Worm (Caenorhabditis elegans) whole organism, L4 larva: ENCODE results near the gene Y45G5AM.4.

Experiments used
- F44E2.7 ChIP-seq: fragments of 200-800 bp; sonication (Bioruptor generic); IDR thresholded peaks from 2 replicates; pipeline ENCODE4 v2.1.2; 2022; ENCODE audit warnings: missing genetic modification characterization, missing compliant biosample characterization
- Y75B8A.6 ChIP-seq: fragments of 200-800 bp; sonication (Bioruptor generic); IDR thresholded peaks from 2 replicates; pipeline ENCODE4 v1.3.6; 2022; ENCODE audit warnings: missing genetic modification reagents, missing genetic modification characterization, missing compliant biosample characterization
- dpl-1 ChIP-seq: fragments of 150-350 bp; optimal IDR thresholded peaks from 2 replicates; lab custom pipeline; 2014; ENCODE audit warnings: missing biosample characterization, missing genetic modification reagents, missing genetic modification characterization
- dve-1 ChIP-seq: sonication (generic microtip); optimal IDR thresholded peaks from 2 replicates; lab custom pipeline; 2017; ENCODE audit warnings: antibody characterized with exemption, mild to moderate bottlenecking, missing genetic modification characterization, missing compliant biosample characterization; ENCODE audit not compliant: insufficient read depth
- egl-27 ChIP-seq: sonication (generic microtip); optimal IDR thresholded peaks from 3 replicates; lab custom pipeline; 2017; ENCODE audit warnings: missing biosample characterization, missing genetic modification reagents, missing genetic modification characterization
- lin-39 ChIP-seq: fragments of 150-350 bp; optimal IDR thresholded peaks from 2 replicates; lab custom pipeline; 2014; ENCODE audit warnings: missing biosample characterization, missing genetic modification reagents, missing genetic modification characterization
- nhr-28 ChIP-seq: fragments of 150-350 bp; optimal IDR thresholded peaks from 2 replicates; lab custom pipeline; 2014; ENCODE audit warnings: missing biosample characterization, missing genetic modification characterization
- nhr-6 ChIP-seq: fragments of 150-350 bp; optimal IDR thresholded peaks from 2 replicates; lab custom pipeline; 2014; ENCODE audit warnings: missing biosample characterization, missing genetic modification characterization
- nhr-76 ChIP-seq: fragments of 150-350 bp; optimal IDR thresholded peaks from 2 replicates; lab custom pipeline; 2014; ENCODE audit warnings: missing biosample characterization, missing genetic modification characterization
- pha-4 ChIP-seq, 2 experiments: fragments of 150-350 bp in 1 of 2; fragments of 200-800 bp in 1 of 2; sonication (Bioruptor generic) in 1 of 2; IDR thresholded peaks in 1 of 2; optimal IDR thresholded peaks in 1 of 2; 2 replicates each; pipeline versions ENCODE4 v1.3.6 to Lab custom; 2014 to 2022; ENCODE audit warnings: missing genetic modification characterization in 2 of 2, missing genetic modification reagents in 2 of 2, missing biosample characterization in 1 of 2, missing compliant biosample characterization in 1 of 2
- pqm-1 ChIP-seq: sonication (generic microtip); optimal IDR thresholded peaks from 2 replicates; lab custom pipeline; 2017; ENCODE audit warnings: missing biosample characterization, missing genetic modification characterization
- set-16 ChIP-seq: fragments of 200-800 bp; sonication (Bioruptor generic); IDR thresholded peaks from 2 replicates; pipeline ENCODE4 v1.3.6; 2022; ENCODE audit warnings: missing genetic modification reagents, missing genetic modification characterization, missing compliant biosample characterization

DNA sequence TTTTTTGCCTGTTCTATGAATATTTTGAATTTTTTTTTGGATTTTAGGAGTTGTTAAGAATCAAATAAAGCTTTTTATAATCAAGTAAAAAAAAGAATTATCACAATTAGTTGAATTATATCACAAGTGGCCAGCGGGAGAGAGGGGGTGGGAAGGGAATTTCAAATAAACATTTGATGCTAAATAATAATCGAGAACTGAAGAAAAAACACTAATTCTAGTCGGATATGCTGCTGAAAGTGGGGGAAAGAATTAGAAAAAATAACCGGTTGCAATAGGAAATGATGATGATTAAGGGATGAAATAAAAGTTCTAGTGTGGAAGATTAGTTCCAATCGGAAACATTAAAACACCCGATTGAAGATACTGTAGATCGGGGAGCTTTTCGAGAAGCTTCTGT is 18.2 kb downstream of the Y45G5AM.4 start:
- TF ChIP-seq set-16 (GFP tag; lab: Robert Waterston, UW) = no peak
- TF ChIP-seq nhr-76 (tag; lab: Kevin White, UChicago) = no peak
- TF ChIP-seq pha-4 (GFP tag; IDR thresholded peaks at IDR 0.05; lab: Robert Waterston, UW) = no peak
- no peak for TF ChIP-seq pha-4 (tag; optimal IDR thresholded peaks at IDR 0.05; lab: Kevin White, UChicago)
- TF ChIP-seq dpl-1 (GFP tag; lab: Kevin White, UChicago) = no peak
- TF ChIP-seq dve-1 = no peak
- no peak for TF ChIP-seq Y75B8A.6 (GFP tag; lab: Robert Waterston, UW)
- no peak for TF ChIP-seq F44E2.7 (GFP tag; lab: Robert Waterston, UW)
- TF ChIP-seq lin-39 (tag; lab: Kevin White, UChicago) = no peak
- TF ChIP-seq nhr-28 (tag; lab: Kevin White, UChicago) = no peak
- no peak for TF ChIP-seq nhr-6 (tag; lab: Kevin White, UChicago)
- TF ChIP-seq egl-27 = no peak
- TF ChIP-seq pqm-1 (tag; lab: Kevin White, UChicago) = no peak
